Fruit fly (Drosophila melanogaster) whole organism, embryonic: ENCODE data around the gene CG44261.
A peak's percentile ranks its signal among the peaks of the same experiment; 100 is the strongest.

Experiments used
- Bdp1 ChIP-seq: fragments of 200-800 bp; sonication (Bioruptor generic); optimal IDR thresholded peaks from 3 replicates; lab custom pipeline; 2016; ENCODE audit warnings: missing biosample characterization, missing genetic modification characterization
- CG1024 ChIP-seq: fragments of 200-800 bp; sonication (Bioruptor generic); IDR thresholded peaks from 2 replicates; pipeline ENCODE4 v1.3.6; 2022; ENCODE audit warnings: missing biosample characterization, missing genetic modification characterization
- CG10543 ChIP-seq: fragments of 200-800 bp; sonication (Bioruptor generic); optimal IDR thresholded peaks from 3 replicates; lab custom pipeline; 2017; ENCODE audit warnings: missing biosample characterization, mild to moderate bottlenecking, missing genetic modification characterization, moderate library complexity
- CG11247 ChIP-seq: fragments of 200-800 bp; sonication (Bioruptor generic); IDR thresholded peaks from 2 replicates; pipeline ENCODE4 v1.3.6; 2022; ENCODE audit warnings: missing biosample characterization, missing genetic modification characterization
- CG11696 ChIP-seq: fragments of 200-800 bp; sonication (Bioruptor generic); IDR thresholded peaks from 2 replicates; pipeline ENCODE4 v1.3.6; 2022; ENCODE audit warnings: missing biosample characterization, missing genetic modification characterization
- CG11723 ChIP-seq: fragments of 200-800 bp; sonication (Bioruptor generic); optimal IDR thresholded peaks from 2 replicates; lab custom pipeline; 2017; ENCODE audit warnings: missing biosample characterization, mild to moderate bottlenecking, missing genetic modification characterization
- CG13296 ChIP-seq: fragments of 200-800 bp; sonication (Bioruptor generic); optimal IDR thresholded peaks from 3 replicates; lab custom pipeline; 2018; ENCODE audit warnings: missing biosample characterization, mild to moderate bottlenecking, missing genetic modification characterization
- CG1602 ChIP-seq: fragments of 200-800 bp; sonication (Bioruptor generic); optimal IDR thresholded peaks from 3 replicates; lab custom pipeline; 2016; ENCODE audit warnings: missing biosample characterization, missing genetic modification characterization
- CG16863 ChIP-seq: fragments of 200-800 bp; sonication (Bioruptor generic); optimal IDR thresholded peaks from 3 replicates; lab custom pipeline; 2016; ENCODE audit warnings: missing biosample characterization, missing genetic modification characterization
- CG17612 ChIP-seq: fragments of 200-800 bp; sonication (Bioruptor generic); IDR thresholded peaks from 2 replicates; pipeline ENCODE4 v1.3.6; 2022; ENCODE audit warnings: missing biosample characterization, missing genetic modification characterization
- CG17802 ChIP-seq: fragments of 200-800 bp; sonication (Bioruptor generic); optimal IDR thresholded peaks from 2 replicates; lab custom pipeline; 2018; ENCODE audit warnings: missing biosample characterization, mild to moderate bottlenecking, missing genetic modification characterization, moderate library complexity
- CG2116 ChIP-seq: fragments of 200-800 bp; sonication (Bioruptor generic); optimal IDR thresholded peaks from 3 replicates; lab custom pipeline; 2018; ENCODE audit warnings: missing biosample characterization, mild to moderate bottlenecking, missing genetic modification characterization
- CG2120 ChIP-seq: fragments of 200-800 bp; sonication (Bioruptor generic); optimal IDR thresholded peaks from 3 replicates; lab custom pipeline; 2016; ENCODE audit warnings: missing biosample characterization, missing genetic modification characterization
- CG2678 ChIP-seq: fragments of 200-800 bp; sonication (Bioruptor generic); optimal IDR thresholded peaks from 3 replicates; lab custom pipeline; 2019; ENCODE audit warnings: missing biosample characterization, mild to moderate bottlenecking, missing genetic modification characterization, moderate library complexity
- CG33213 ChIP-seq: fragments of 200-800 bp; sonication (Bioruptor generic); optimal IDR thresholded peaks from 3 replicates; lab custom pipeline; 2016; ENCODE audit warnings: missing biosample characterization, missing genetic modification characterization
- CG4404 ChIP-seq: fragments of 200-800 bp; sonication (Bioruptor generic); IDR thresholded peaks from 2 replicates; pipeline ENCODE4 v1.3.6; 2022; ENCODE audit warnings: missing biosample characterization, missing genetic modification characterization
- CG4424 ChIP-seq: fragments of 200-800 bp; sonication (Bioruptor generic); optimal IDR thresholded peaks from 3 replicates; lab custom pipeline; 2016; ENCODE audit warnings: missing biosample characterization, missing genetic modification characterization
- CG6272 ChIP-seq: fragments of 200-800 bp; sonication (Bioruptor generic); IDR thresholded peaks from 2 replicates; pipeline ENCODE4 v1.3.6; 2022; ENCODE audit warnings: missing biosample characterization, missing genetic modification characterization
- CG6854 ChIP-seq: fragments of 200-800 bp; sonication (Bioruptor generic); optimal IDR thresholded peaks from 3 replicates; lab custom pipeline; 2017; ENCODE audit warnings: missing biosample characterization, mild to moderate bottlenecking, missing genetic modification characterization
- CG7372 ChIP-seq: fragments of 200-800 bp; sonication (Bioruptor generic); IDR thresholded peaks from 2 replicates; pipeline ENCODE4 v1.3.6; 2022; ENCODE audit warnings: missing biosample characterization, missing genetic modification characterization
- CG8281 ChIP-seq: fragments of 200-800 bp; sonication (Bioruptor generic); optimal IDR thresholded peaks from 2 replicates; lab custom pipeline; 2018; ENCODE audit warnings: missing biosample characterization, mild to moderate bottlenecking, missing genetic modification characterization, moderate library complexity
- CG9437 ChIP-seq: fragments of 200-800 bp; sonication (Bioruptor generic); optimal IDR thresholded peaks from 2 replicates; lab custom pipeline; 2018; ENCODE audit warnings: missing biosample characterization, mild to moderate bottlenecking, missing genetic modification characterization
- GATAe ChIP-seq: fragments of 200-800 bp; sonication (Bioruptor generic); conservative IDR thresholded peaks from 2 replicates; pipeline ENCODE4 v1.3.6; 2022; ENCODE audit warnings: missing biosample characterization, missing genetic modification characterization
- HHEX ChIP-seq: fragments of 200-800 bp; sonication (Bioruptor generic); optimal IDR thresholded peaks from 3 replicates; lab custom pipeline; 2017; ENCODE audit warnings: missing biosample characterization, mild to moderate bottlenecking, missing genetic modification characterization, missing genetic modification reagents
- HLH3B ChIP-seq: fragments of 200-800 bp; sonication (Bioruptor generic); IDR thresholded peaks from 2 replicates; pipeline ENCODE4 v1.3.6; 2022; ENCODE audit warnings: missing biosample characterization, missing genetic modification characterization
- Hand ChIP-seq: fragments of 200-800 bp; sonication (Bioruptor generic); optimal IDR thresholded peaks from 2 replicates; lab custom pipeline; 2017; ENCODE audit warnings: mild to moderate bottlenecking, missing biosample characterization, missing genetic modification reagents, missing genetic modification characterization
- Mad ChIP-seq: fragments of 200-800 bp; sonication (Bioruptor generic); optimal IDR thresholded peaks from 2 replicates; lab custom pipeline; 2016; ENCODE audit warnings: missing biosample characterization, missing genetic modification characterization
- NC2α ChIP-seq: fragments of 200-800 bp; sonication (Bioruptor generic); optimal IDR thresholded peaks from 2 replicates; lab custom pipeline; 2016; ENCODE audit warnings: missing biosample characterization, missing genetic modification characterization
- Nf-YA ChIP-seq: fragments of 200-800 bp; sonication (Bioruptor generic); IDR thresholded peaks from 2 replicates; pipeline ENCODE4 v1.3.6; 2022; ENCODE audit warnings: missing biosample characterization, missing genetic modification characterization
- Oli ChIP-seq: fragments of 200-800 bp; sonication (Bioruptor generic); optimal IDR thresholded peaks from 2 replicates; lab custom pipeline; 2018; ENCODE audit warnings: missing biosample characterization, mild to moderate bottlenecking, missing genetic modification characterization, moderate library complexity
- Poxn ChIP-seq: fragments of 200-800 bp; sonication (Bioruptor generic); IDR thresholded peaks from 2 replicates; pipeline ENCODE4 v1.3.6; 2022; ENCODE audit warnings: missing biosample characterization, missing genetic modification characterization
- Sry-δ ChIP-seq: fragments of 200-800 bp; sonication (Bioruptor generic); optimal IDR thresholded peaks from 2 replicates; lab custom pipeline; 2016; ENCODE audit warnings: missing biosample characterization, missing genetic modification characterization
- Stat92E ChIP-seq, 3 experiments: fragments of >200 bp in 2 of 3; fragments of 200-800 bp in 1 of 3; sonication (Bioruptor generic) in 1 of 3; optimal IDR thresholded peaks; 2 replicates each; lab custom pipeline; 2017 to 2019; ENCODE audit warnings: missing biosample characterization in 3 of 3, missing genetic modification characterization in 3 of 3, mild to moderate bottlenecking in 1 of 3, moderate library complexity in 1 of 3
- Trl ChIP-seq, 3 experiments: fragments of >200 bp in 2 of 3; fragments of 200-800 bp in 1 of 3; sonication (Bioruptor generic) in 1 of 3; optimal IDR thresholded peaks; 2 replicates in 1 of 3; 3 replicates in 2 of 3; lab custom pipeline; 2016 to 2017; ENCODE audit warnings: missing biosample characterization in 1 of 3, missing genetic modification characterization in 1 of 3
- ap ChIP-seq: fragments of 200-800 bp; sonication (Bioruptor generic); IDR thresholded peaks from 2 replicates; pipeline ENCODE4 v1.3.6; 2022; ENCODE audit warnings: missing biosample characterization, missing genetic modification characterization
- ase ChIP-seq: fragments of 200-800 bp; sonication (Bioruptor generic); IDR thresholded peaks from 3 replicates; pipeline ENCODE4 v1.3.6; 2022; ENCODE audit warnings: missing biosample characterization, missing genetic modification characterization
- dan ChIP-seq: fragments of 200-800 bp; sonication (Bioruptor generic); IDR thresholded peaks from 2 replicates; pipeline ENCODE4 v1.3.6; 2022; ENCODE audit warnings: missing biosample characterization, missing genetic modification characterization
- danr ChIP-seq: fragments of 200-800 bp; sonication (Bioruptor generic); IDR thresholded peaks from 2 replicates; pipeline ENCODE4 v1.3.6; 2022; ENCODE audit warnings: missing biosample characterization, missing genetic modification characterization
- fd3F ChIP-seq: fragments of 200-800 bp; sonication (Bioruptor generic); optimal IDR thresholded peaks from 2 replicates; lab custom pipeline; 2018; ENCODE audit warnings: missing biosample characterization, mild to moderate bottlenecking, missing genetic modification characterization, moderate library complexity
- gem ChIP-seq: fragments of 200-800 bp; sonication (Bioruptor generic); optimal IDR thresholded peaks from 2 replicates; lab custom pipeline; 2019; ENCODE audit warnings: missing biosample characterization, mild to moderate bottlenecking, missing genetic modification characterization, moderate library complexity
- gfzf ChIP-seq: fragments of 200-800 bp; sonication (Bioruptor generic); optimal IDR thresholded peaks from 2 replicates; lab custom pipeline; 2016; ENCODE audit warnings: missing biosample characterization, mild to moderate bottlenecking, missing genetic modification characterization, moderate library complexity
- grn ChIP-seq: fragments of 200-800 bp; sonication (Bioruptor generic); optimal IDR thresholded peaks from 3 replicates; lab custom pipeline; 2017; ENCODE audit warnings: missing biosample characterization, missing genetic modification characterization
- ham ChIP-seq: fragments of 200-800 bp; sonication (Bioruptor generic); IDR thresholded peaks from 2 replicates; pipeline ENCODE4 v1.3.6; 2022; ENCODE audit warnings: missing biosample characterization, missing genetic modification characterization
- kni ChIP-seq: fragments of 200-800 bp; sonication (Bioruptor generic); optimal IDR thresholded peaks from 3 replicates; lab custom pipeline; 2017; ENCODE audit warnings: mild to moderate bottlenecking, missing biosample characterization, missing genetic modification reagents, missing genetic modification characterization
- lola ChIP-seq, 3 experiments: fragments of >200 bp in 2 of 3; fragments of 200-800 bp in 1 of 3; sonication (Bioruptor generic) in 1 of 3; optimal IDR thresholded peaks; 2 replicates each; lab custom pipeline; 2017 to 2019; ENCODE audit warnings: missing biosample characterization in 3 of 3, missing genetic modification characterization in 3 of 3, mild to moderate bottlenecking in 1 of 3, moderate library complexity in 1 of 3
- nau ChIP-seq: fragments of 200-800 bp; sonication (Bioruptor generic); optimal IDR thresholded peaks from 3 replicates; lab custom pipeline; 2017; ENCODE audit warnings: missing biosample characterization, mild to moderate bottlenecking, missing genetic modification characterization, missing genetic modification reagents
- oc ChIP-seq: fragments of 200-800 bp; sonication (Bioruptor generic); optimal IDR thresholded peaks from 2 replicates; lab custom pipeline; 2018; ENCODE audit warnings: missing biosample characterization, mild to moderate bottlenecking, missing genetic modification characterization, moderate library complexity
- stwl ChIP-seq: fragments of 200-800 bp; sonication (Bioruptor generic); optimal IDR thresholded peaks from 3 replicates; lab custom pipeline; 2018; ENCODE audit warnings: missing biosample characterization, mild to moderate bottlenecking, missing genetic modification characterization, moderate library complexity
- zf30C ChIP-seq: fragments of 200-800 bp; sonication (Bioruptor generic); optimal IDR thresholded peaks from 3 replicates; lab custom pipeline; 2018; ENCODE audit warnings: missing biosample characterization, mild to moderate bottlenecking, missing genetic modification characterization

The CG44261 gene

dm6 chr3R:9394385-9395042 is 13.5 kb downstream of the CG44261 start, which contains the start of gene FER (continued):
- TF ChIP-seq nau (peak; percentile 13), lola (GFP tag; optimal IDR thresholded peaks at IDR 0.05; lab: Kevin White, UChicago) (no peak), Trl (optimal IDR thresholded peaks at IDR 0.05; lab: Kevin White, UChicago) (peak; percentile 84 to 87), Trl (GFP tag; optimal IDR thresholded peaks at IDR 0.05; lab: Kevin White, UChicago) (peak; percentile 70), Stat92E (GFP tag; optimal IDR thresholded peaks at IDR 0.05; lab: Kevin White, UChicago) (peak in 1 of 3 experiments; percentile 71), Poxn (GFP tag; lab: Robert Waterston, UW) (no peak), dan (GFP tag; lab: Robert Waterston, UW) (no peak), gem (tag; lab: Kevin White, UChicago) (peak; percentile 36), fd3F (GFP tag; lab: Kevin White, UChicago) (no peak), CG8281 (tag; lab: Kevin White, UChicago) (no peak), CG10543 (GFP tag; lab: Kevin White, UChicago) (peak; percentile 72), CG17612 (no peak), kni (GFP tag; lab: Kevin White, UChicago) (no peak), CG13296 (peak; percentile 49), ham (no peak), CG33213 (GFP tag; lab: Kevin White, UChicago) (peak; percentile 34), CG16863 (peak; percentile 31), CG11723 (GFP tag; lab: Kevin White, UChicago) (peak; percentile 24), stwl (no peak), CG1024 (GFP tag; lab: Robert Waterston, UW) (peak; percentile 2; the same call in 1 of the 2 replicates), grn (peak; percentile 24), CG2678 (tag; lab: Kevin White, UChicago) (peak; percentile 31), CG4404 (no peak), Mad (GFP tag; lab: Kevin White, UChicago) (no peak), CG2116 (no peak), NC2α (no peak), ap (GFP tag; lab: Robert Waterston, UW) (no peak), Nf-YA (GFP tag; lab: Robert Waterston, UW) (no peak), CG6272 (GFP tag; lab: Robert Waterston, UW) (peak; percentile 30; the same call in 1 of the 2 replicates), GATAe (GFP tag; lab: Robert Waterston, UW) (no peak), ase (no peak), CG11696 (GFP tag; lab: Robert Waterston, UW) (0 out of 2 replicates have a peak, but pooled peaks have one; percentile 34), CG9437 (GFP tag; lab: Kevin White, UChicago) (no peak), Oli (tag; lab: Kevin White, UChicago) (no peak), CG17802 (tag; lab: Kevin White, UChicago) (no peak), HLH3B (GFP tag; lab: Robert Waterston, UW) (peak; percentile 45; the same call in 1 of the 2 replicates), zf30C (GFP tag; lab: Kevin White, UChicago) (peak; percentile 86), Sry-δ (no peak), Bdp1 (GFP tag; lab: Kevin White, UChicago) (no peak), gfzf (GFP tag; lab: Kevin White, UChicago) (no peak), Hand (GFP tag; lab: Kevin White, UChicago) (no peak), oc (tag; lab: Kevin White, UChicago) (peak; percentile 65), HHEX (peak; percentile 47), CG4424 (GFP tag; lab: Kevin White, UChicago) (peak; percentile 21), CG7372 (GFP tag; lab: Robert Waterston, UW) (0 out of 2 replicates have a peak, but pooled peaks have one; percentile 37), CG2120 (GFP tag; lab: Kevin White, UChicago) (peak; percentile 40), danr (no peak), CG6854 (GFP tag; lab: Kevin White, UChicago) (peak; percentile 69), CG1602 (GFP tag; lab: Kevin White, UChicago) (peak; percentile 47), CG11247 (GFP tag; lab: Robert Waterston, UW) (no peak)
